In the genomic region with DNA sequence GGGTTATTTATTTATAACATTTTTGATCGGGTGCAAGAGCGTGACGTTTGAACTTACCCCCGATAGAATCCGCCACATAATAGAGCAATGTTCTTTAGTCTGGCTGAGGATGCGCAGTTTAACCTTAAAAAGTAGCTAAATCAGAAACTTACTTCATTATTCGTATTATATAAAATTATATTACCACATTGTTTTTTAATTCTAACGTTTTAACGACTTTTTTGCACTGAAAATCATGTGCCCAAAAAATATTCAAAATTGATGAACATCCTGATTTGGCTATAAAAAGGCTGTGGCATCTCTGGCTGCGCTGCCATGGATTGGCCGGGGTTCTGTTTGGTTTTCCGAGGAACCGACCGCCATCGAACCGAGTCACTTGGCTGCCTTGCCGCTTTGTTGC, we compare ENCODE assay signal across 1 fruit fly cellular context.
TF ChIP-seq lines count a peak whose summit lies in the region.

No protein-coding gene starts in this region.

TF ChIP-seq in whole organism, embryonic, 481 proteins besides CTCF, POLR2A, EP300 and RAD21 (continued from another document):
- TF ChIP-seq dpn (GFP tag; optimal IDR thresholded peaks at IDR 0.05; lab: Kevin White, UChicago) (no peak), CG14014 (GFP tag; IDR thresholded peaks at IDR 0.05; lab: Robert Waterston, UW) (no peak), Myb (GFP tag; optimal IDR thresholded peaks at IDR 0.05; lab: Kevin White, UChicago) (no peak), ttk (GFP tag; IDR thresholded peaks at IDR 0.05; lab: Robert Waterston, UW) (no peak), CG4730 (GFP tag; IDR thresholded peaks at IDR 0.05; lab: Robert Waterston, UW) (no peak), sima (GFP tag; optimal IDR thresholded peaks at IDR 0.05; lab: Kevin White, UChicago) (no peak), CG7745 (tag; optimal IDR thresholded peaks at IDR 0.05; lab: Kevin White, UChicago) (no peak), sob (GFP tag; IDR thresholded peaks at IDR 0.05; lab: Robert Waterston, UW) (no peak), unc-4 (GFP tag; IDR thresholded peaks at IDR 0.05; lab: Robert Waterston, UW; ENCODE audit: partially characterized antibody) (no peak), CG17385 (GFP tag; optimal IDR thresholded peaks at IDR 0.05; lab: Kevin White, UChicago) (no peak), CG15479 (GFP tag; optimal IDR thresholded peaks at IDR 0.05; lab: Kevin White, UChicago) (no peak), Med (GFP tag; lab: Kevin White, UChicago) (peak; percentile 28), CG9727 (GFP tag; optimal IDR thresholded peaks at IDR 0.05; lab: Kevin White, UChicago) (peak; percentile 47), Gsc (GFP tag; IDR thresholded peaks at IDR 0.05; lab: Robert Waterston, UW) (no peak), nerfin-2 (GFP tag; IDR thresholded peaks at IDR 0.05; lab: Robert Waterston, UW; ENCODE audit: partially characterized antibody) (no peak), CG4854 (GFP tag; optimal IDR thresholded peaks at IDR 0.05; lab: Kevin White, UChicago) (no peak), Aef1 (GFP tag; IDR thresholded peaks at IDR 0.05; lab: Robert Waterston, UW) (no peak), CG13624 (GFP tag; optimal IDR thresholded peaks at IDR 0.05; lab: Kevin White, UChicago) (no peak), CG7271 (tag; optimal IDR thresholded peaks at IDR 0.05; lab: Kevin White, UChicago) (no peak), CG15601 (tag; optimal IDR thresholded peaks at IDR 0.05; lab: Kevin White, UChicago) (no peak), slp2 (GFP tag; optimal IDR thresholded peaks at IDR 0.05; lab: Kevin White, UChicago) (no peak), klu (GFP tag; IDR thresholded peaks at IDR 0.05; lab: Robert Waterston, UW) (no peak), kni (GFP tag; optimal IDR thresholded peaks at IDR 0.05; lab: Kevin White, UChicago) (no peak), CG8478 (optimal IDR thresholded peaks at IDR 0.05; lab: Kevin White, UChicago) (no peak), Antp (GFP tag; optimal IDR thresholded peaks at IDR 0.05; lab: Kevin White, UChicago) (no peak), Six4 (GFP tag; optimal IDR thresholded peaks at IDR 0.05; lab: Kevin White, UChicago) (no peak), Atf-2 (GFP tag; optimal IDR thresholded peaks at IDR 0.05; lab: Kevin White, UChicago) (no peak), Mrtf (GFP tag; IDR thresholded peaks at IDR 0.05; lab: Robert Waterston, UW) (no peak), caup (GFP tag; optimal IDR thresholded peaks at IDR 0.05; lab: Kevin White, UChicago; ENCODE audit: severe bottlenecking) (no peak), p53 (GFP tag; optimal IDR thresholded peaks at IDR 0.05; lab: Kevin White, UChicago) (no peak), HLH4C (GFP tag; IDR thresholded peaks at IDR 0.05; lab: Robert Waterston, UW; ENCODE audit: partially characterized antibody) (no peak), CG6791 (GFP tag; IDR thresholded peaks at IDR 0.05; lab: Robert Waterston, UW; ENCODE audit: partially characterized antibody) (no peak), ab (GFP tag; optimal IDR thresholded peaks at IDR 0.05; lab: Kevin White, UChicago) (no peak), CG31441 (GFP tag; IDR thresholded peaks at IDR 0.05; lab: Robert Waterston, UW) (peak; percentile 45; the same call in 1 of the 2 replicates), HLH3B (GFP tag; IDR thresholded peaks at IDR 0.05; lab: Robert Waterston, UW) (no peak), stc (GFP tag; IDR thresholded peaks at IDR 0.05; lab: Robert Waterston, UW) (no peak), NC2α (GFP tag; optimal IDR thresholded peaks at IDR 0.05; lab: Kevin White, UChicago) (no peak), MBD-R2 (GFP tag; IDR thresholded peaks at IDR 0.05; lab: Robert Waterston, UW) (no peak), CG10274 (GFP tag; optimal IDR thresholded peaks at IDR 0.05; lab: Kevin White, UChicago) (no peak), seq (GFP tag; IDR thresholded peaks at IDR 0.05; lab: Robert Waterston, UW) (no peak), ac (GFP tag; optimal IDR thresholded peaks at IDR 0.05; lab: Kevin White, UChicago) (no peak), CG10654 (GFP tag; optimal IDR thresholded peaks at IDR 0.05; lab: Kevin White, UChicago) (no peak), Lim3 (GFP tag; IDR thresholded peaks at IDR 0.05; lab: Robert Waterston, UW) (no peak), Oli (tag; optimal IDR thresholded peaks at IDR 0.05; lab: Kevin White, UChicago) (peak; percentile 34), CG11504 (tag; optimal IDR thresholded peaks at IDR 0.05; lab: Kevin White, UChicago) (peak; percentile 47), Fer2 (tag; optimal IDR thresholded peaks at IDR 0.05; lab: Kevin White, UChicago) (no peak), Nf-YA (GFP tag; IDR thresholded peaks at IDR 0.05; lab: Robert Waterston, UW) (no peak), cas (GFP tag; IDR thresholded peaks at IDR 0.05; lab: Robert Waterston, UW) (no peak), lbe (GFP tag; optimal IDR thresholded peaks at IDR 0.05; lab: Kevin White, UChicago) (no peak), hth (optimal IDR thresholded peaks at IDR 0.05; lab: Kevin White, UChicago) (no peak), CG3995 (GFP tag; optimal IDR thresholded peaks at IDR 0.05; lab: Kevin White, UChicago) (no peak), ase (GFP tag; IDR thresholded peaks at IDR 0.05; lab: Robert Waterston, UW) (no peak), CG8388 (GFP tag; optimal IDR thresholded peaks at IDR 0.05; lab: Kevin White, UChicago) (peak; percentile 0), Xrp1 (GFP tag; IDR thresholded peaks at IDR 0.05; lab: Robert Waterston, UW) (peak; percentile 62), Ssrp (tag; optimal IDR thresholded peaks at IDR 0.05; lab: Kevin White, UChicago) (peak; percentile 22), CG14667 (GFP tag; IDR thresholded peaks at IDR 0.05; lab: Robert Waterston, UW) (no peak), CG7987 (GFP tag; optimal IDR thresholded peaks at IDR 0.05; lab: Kevin White, UChicago) (no peak), zfh2 (GFP tag; optimal IDR thresholded peaks at IDR 0.05; lab: Kevin White, UChicago) (no peak), row (GFP tag; IDR thresholded peaks at IDR 0.05; lab: Robert Waterston, UW) (peak; percentile 70), NFAT (GFP tag; IDR thresholded peaks at IDR 0.05; lab: Robert Waterston, UW) (no peak), CG10959 (GFP tag; IDR thresholded peaks at IDR 0.05; lab: Robert Waterston, UW) (0 out of 2 replicates have a peak, but pooled peaks have one; percentile 24), CG7839 (tag; optimal IDR thresholded peaks at IDR 0.05; lab: Kevin White, UChicago) (peak; percentile 10), onecut (GFP tag; IDR thresholded peaks at IDR 0.05; lab: Robert Waterston, UW) (0 out of 2 replicates have a peak, but pooled peaks have one; percentile 5), nerfin-1 (tag; optimal IDR thresholded peaks at IDR 0.05; lab: Kevin White, UChicago) (peak; percentile 35), CG18599 (GFP tag; optimal IDR thresholded peaks at IDR 0.05; lab: Kevin White, UChicago) (peak; percentile 24), yki (optimal IDR thresholded peaks at IDR 0.05; lab: Kevin White, UChicago) (no peak), jigr1 (GFP tag; IDR thresholded peaks at IDR 0.05; lab: Robert Waterston, UW) (no peak), ind (GFP tag; optimal IDR thresholded peaks at IDR 0.05; lab: Kevin White, UChicago) (no peak), hbn (GFP tag; IDR thresholded peaks at IDR 0.05; lab: Robert Waterston, UW; ENCODE audit: partially characterized antibody) (no peak), CG16815 (GFP tag; optimal IDR thresholded peaks at IDR 0.05; lab: Kevin White, UChicago) (no peak), tgo (GFP tag; IDR thresholded peaks at IDR 0.05; lab: Robert Waterston, UW) (0 out of 3 replicates have a peak, but pooled peaks have one; percentile 20), Nf-YC (tag; optimal IDR thresholded peaks at IDR 0.05; lab: Kevin White, UChicago) (no peak), Deaf1 (tag; optimal IDR thresholded peaks at IDR 0.05; lab: Kevin White, UChicago) (peak; percentile 39), chinmo (GFP tag; IDR thresholded peaks at IDR 0.05; lab: Robert Waterston, UW; ENCODE audit: partially characterized antibody) (no peak), Rfx (GFP tag; IDR thresholded peaks at IDR 0.05; lab: Robert Waterston, UW) (no peak)
